Fruit fly (Drosophila melanogaster): ENCODE results near the gene Usp30.
A peak's percentile ranks its signal among the peaks of the same experiment; 100 is the strongest.

- TF ChIP-seq CG6792 (GFP tag; optimal IDR thresholded peaks at IDR 0.05) (peak; percentile 42), Hr39 (GFP tag; optimal IDR thresholded peaks at IDR 0.05) (peak; percentile 15), salr (GFP tag; optimal IDR thresholded peaks at IDR 0.05) (peak in 1 of 2 experiments; percentile 9), Sox14 (GFP tag; optimal IDR thresholded peaks at IDR 0.05) (peak; percentile 16), CG3919 (GFP tag; optimal IDR thresholded peaks at IDR 0.05) (peak; percentile 18), CG3032 (tag; optimal IDR thresholded peaks at IDR 0.05) (peak; percentile 1), Hr4 (GFP tag; optimal IDR thresholded peaks at IDR 0.05) (peak; percentile 17), CG11294 (GFP tag; IDR thresholded peaks at IDR 0.05) (no peak), Gug (GFP tag; IDR thresholded peaks at IDR 0.05) (no peak), CG8632 (GFP tag; optimal IDR thresholded peaks at IDR 0.05) (no peak), CG6276 (GFP tag; optimal IDR thresholded peaks at IDR 0.05) (peak; percentile 6), CG9139 (GFP tag; optimal IDR thresholded peaks at IDR 0.05) (no peak), Blimp-1 (GFP tag; optimal IDR thresholded peaks at IDR 0.05) (no peak)
Observed at dm6 chrX:5894529-5895487, 15.2 kb upstream of the Usp30 start.
